Fruit fly (Drosophila melanogaster): Measurements from ENCODE around the gene para.

Gene para

dm6 chrX:16422466-16423124, 110.3 kb downstream of the para start, which contains the start of gene hang (continued):
- TF ChIP-seq dac (GFP tag; optimal IDR thresholded peaks at IDR 0.05) = no peak
- 0 out of 2 replicates have a peak, but pooled peaks have one; percentile 18 for TF ChIP-seq CG15336 (GFP tag; IDR thresholded peaks at IDR 0.05)
- no peak for TF ChIP-seq Eip93F (GFP tag; optimal IDR thresholded peaks at IDR 0.05)
- TF ChIP-seq CG11294 (GFP tag; IDR thresholded peaks at IDR 0.05) = no peak
- TF ChIP-seq CG8119 (GFP tag; IDR thresholded peaks at IDR 0.05) = no peak
- TF ChIP-seq Sox15 (GFP tag; optimal IDR thresholded peaks at IDR 0.05) = no peak
- TF ChIP-seq achi (GFP tag; optimal IDR thresholded peaks at IDR 0.05) = no peak
- peak; percentile 7 for TF ChIP-seq OdsH (GFP tag; optimal IDR thresholded peaks at IDR 0.05)
- peak; percentile 54 for TF ChIP-seq dsx (GFP tag; optimal IDR thresholded peaks at IDR 0.05; ENCODE audit: poor library complexity, severe bottlenecking)
- peak; percentile 40 for TF ChIP-seq net (GFP tag; optimal IDR thresholded peaks at IDR 0.05)
- peak; percentile 61 for TF ChIP-seq esn (GFP tag; optimal IDR thresholded peaks at IDR 0.05)
- TF ChIP-seq Blimp-1 (GFP tag; optimal IDR thresholded peaks at IDR 0.05) = peak; percentile 58
- peak; percentile 29 for TF ChIP-seq CG6808 (GFP tag; optimal IDR thresholded peaks at IDR 0.05)
- peak; percentile 12 for TF ChIP-seq Ets96B (tag; optimal IDR thresholded peaks at IDR 0.05)
- TF ChIP-seq CG11902 (GFP tag; optimal IDR thresholded peaks at IDR 0.05) = no peak
- no peak for TF ChIP-seq CG4318 (GFP tag; optimal IDR thresholded peaks at IDR 0.05)
- TF ChIP-seq spab (GFP tag; optimal IDR thresholded peaks at IDR 0.05) = no peak
- no peak for TF ChIP-seq CG7368 (GFP tag; optimal IDR thresholded peaks at IDR 0.05)
- TF ChIP-seq fd85E (GFP tag; optimal IDR thresholded peaks at IDR 0.05) = peak; percentile 46
- TF ChIP-seq ss (GFP tag; optimal IDR thresholded peaks at IDR 0.05) = peak; percentile 60 to 62
- peak; percentile 89 for TF ChIP-seq CG1621 (tag; optimal IDR thresholded peaks at IDR 0.05)
- peak; percentile 28 for TF ChIP-seq CG9139 (GFP tag; optimal IDR thresholded peaks at IDR 0.05)
- TF ChIP-seq acj6 (GFP tag; optimal IDR thresholded peaks at IDR 0.05) = peak; percentile 6
- TF ChIP-seq Eip78C (GFP tag) = peak; percentile 87
- peak; percentile 66 for TF ChIP-seq CG3919 (GFP tag; optimal IDR thresholded peaks at IDR 0.05)
- no peak for TF ChIP-seq CG8319 (GFP tag; optimal IDR thresholded peaks at IDR 0.05)
- TF ChIP-seq CG6792 (GFP tag; optimal IDR thresholded peaks at IDR 0.05) = no peak
- no peak for TF ChIP-seq salr (GFP tag; optimal IDR thresholded peaks at IDR 0.05)
- peak; percentile 12 for TF ChIP-seq cyc (GFP tag; optimal IDR thresholded peaks at IDR 0.05)
- TF ChIP-seq vri (GFP tag; optimal IDR thresholded peaks at IDR 0.05) = peak; percentile 48
- TF ChIP-seq pdm3 (GFP tag; optimal IDR thresholded peaks at IDR 0.05) = peak; percentile 16
- peak; percentile 46 for TF ChIP-seq CG6276 (GFP tag; optimal IDR thresholded peaks at IDR 0.05)
- TF ChIP-seq Sox14 (GFP tag; optimal IDR thresholded peaks at IDR 0.05) = peak; percentile 55
- peak; percentile 70 for TF ChIP-seq eg (GFP tag; IDR thresholded peaks at IDR 0.05)
- peak; percentile 4 for TF ChIP-seq CG10669 (GFP tag; optimal IDR thresholded peaks at IDR 0.05)

- TF ChIP-seq CG6854 (GFP tag; optimal IDR thresholded peaks at IDR 0.05) = no peak
- no peak for TF ChIP-seq CG34406 (GFP tag; optimal IDR thresholded peaks at IDR 0.05)
- TF ChIP-seq CG8632 (GFP tag; optimal IDR thresholded peaks at IDR 0.05) = no peak
- no peak for TF ChIP-seq CG3032 (tag; optimal IDR thresholded peaks at IDR 0.05)
- no peak for TF ChIP-seq CG9139 (GFP tag; optimal IDR thresholded peaks at IDR 0.05)
- no peak for TF ChIP-seq pdm3 (GFP tag; optimal IDR thresholded peaks at IDR 0.05)
- no peak for TF ChIP-seq Lpt (GFP tag; optimal IDR thresholded peaks at IDR 0.05)
- TF ChIP-seq CG10631 (GFP tag; optimal IDR thresholded peaks at IDR 0.05) = no peak
- TF ChIP-seq CG11294 (GFP tag; IDR thresholded peaks at IDR 0.05) = no peak
- no peak for TF ChIP-seq spab (GFP tag; optimal IDR thresholded peaks at IDR 0.05)
- TF ChIP-seq OdsH (GFP tag; optimal IDR thresholded peaks at IDR 0.05) = no peak
- TF ChIP-seq Eip78C (GFP tag) = peak; percentile 64
- TF ChIP-seq salr (GFP tag; optimal IDR thresholded peaks at IDR 0.05) = no peak
- TF ChIP-seq CG3919 (GFP tag; optimal IDR thresholded peaks at IDR 0.05) = no peak
- TF ChIP-seq Smox (GFP tag; optimal IDR thresholded peaks at IDR 0.05) = no peak
- TF ChIP-seq Met (GFP tag; optimal IDR thresholded peaks at IDR 0.05) = no peak
- peak; percentile 23 for TF ChIP-seq dsx (GFP tag; optimal IDR thresholded peaks at IDR 0.05; ENCODE audit: poor library complexity, severe bottlenecking)
- peak in 1 of 2 experiments; percentile 9 for TF ChIP-seq ss (GFP tag; optimal IDR thresholded peaks at IDR 0.05)
- TF ChIP-seq CG32006 (GFP tag; optimal IDR thresholded peaks at IDR 0.05) = no peak
- TF ChIP-seq achi (GFP tag; optimal IDR thresholded peaks at IDR 0.05) = peak; percentile 9
- TF ChIP-seq Eip75B (GFP tag; optimal IDR thresholded peaks at IDR 0.05) = no peak
- no peak for TF ChIP-seq CG6792 (GFP tag; optimal IDR thresholded peaks at IDR 0.05)
- TF ChIP-seq net (GFP tag; optimal IDR thresholded peaks at IDR 0.05) = no peak
- TF ChIP-seq CG8119 (GFP tag; IDR thresholded peaks at IDR 0.05) = no peak
- TF ChIP-seq CG7368 (GFP tag; optimal IDR thresholded peaks at IDR 0.05) = no peak
Observed at dm6 chrX:16421899-16422412, 110.9 kb downstream of the para start, which contains the start of gene AnxB11. Gene AnxB11, minus strand, starts transcription at chrX:16422265.
